Worm (Caenorhabditis elegans) whole organism, L1 larva: ENCODE measurements around the gene egl-38.
A peak's percentile ranks its signal among the peaks of the same experiment; 100 is the strongest.

ENCODE experiments used
- aly-2 ChIP-seq: fragments of 150-350 bp; optimal IDR thresholded peaks from 2 replicates; lab custom pipeline; 2014; ENCODE audit warnings: missing biosample characterization, missing genetic modification characterization
- jun-1 ChIP-seq: fragments of 150-350 bp; optimal IDR thresholded peaks from 2 replicates; lab custom pipeline; 2014; ENCODE audit warnings: missing biosample characterization, missing genetic modification reagents, missing genetic modification characterization
- lin-39 ChIP-seq: fragments of 150-350 bp; optimal IDR thresholded peaks from 2 replicates; lab custom pipeline; 2014; ENCODE audit warnings: missing biosample characterization, missing genetic modification reagents, missing genetic modification characterization
- mdl-1 ChIP-seq, 2 experiments: fragments of 150-350 bp; optimal IDR thresholded peaks; 2 replicates each; lab custom pipeline; 2014 to 2017; ENCODE audit warnings: missing biosample characterization in 2 of 2, missing genetic modification characterization in 2 of 2, inconsistent platforms in 1 of 2
- nhr-12 ChIP-seq: sonication (generic microtip); optimal IDR thresholded peaks from 2 replicates; lab custom pipeline; 2017; ENCODE audit warnings: missing biosample characterization, missing genetic modification characterization
- nhr-76 ChIP-seq: sonication (generic microtip); optimal IDR thresholded peaks from 2 replicates; lab custom pipeline; 2017; ENCODE audit warnings: missing biosample characterization, missing genetic modification characterization
- tbx-2 ChIP-seq: sonication (generic microtip); optimal IDR thresholded peaks from 2 replicates; lab custom pipeline; 2016; ENCODE audit warnings: missing genetic modification characterization, missing compliant biosample characterization
- ztf-11 ChIP-seq, 2 experiments: sonication (generic microtip); optimal IDR thresholded peaks; 2 replicates each; lab custom pipeline; 2016 to 2017; ENCODE audit warnings: missing genetic modification characterization in 2 of 2, missing biosample characterization in 1 of 2, missing compliant biosample characterization in 1 of 2

- no peak for TF ChIP-seq lin-39 (tag; lab: Kevin White, UChicago)
- TF ChIP-seq nhr-12 (tag; lab: Kevin White, UChicago), result no peak
- TF ChIP-seq nhr-76 (tag; lab: Kevin White, UChicago), result no peak
- TF ChIP-seq jun-1 (tag; lab: Kevin White, UChicago), result no peak
- TF ChIP-seq ztf-11 (tag; optimal IDR thresholded peaks at IDR 0.05; lab: Kevin White, UChicago), result no peak
- TF ChIP-seq mdl-1 (tag; optimal IDR thresholded peaks at IDR 0.05; lab: Kevin White, UChicago), result peak in 1 of 2 experiments; percentile 34
- TF ChIP-seq aly-2, result peak; percentile 4
- TF ChIP-seq tbx-2, result peak; percentile 51
Measured at ce11 chrIV:10151439-10151997, 41.2 kb upstream of the egl-38 start, which contains the start of gene copg-1.
